Worm (Caenorhabditis elegans): ENCODE results near the gene Y76A2B.4.

ce11 chrIII:13563583-13563982, 17.0 kb upstream of the Y76A2B.4 start:
- TF ChIP-seq madf-2 (tag; optimal IDR thresholded peaks at IDR 0.05): no peak
- no peak for TF ChIP-seq ceh-6 (GFP tag; optimal IDR thresholded peaks at IDR 0.05)
- no peak for TF ChIP-seq dmd-4 (tag; optimal IDR thresholded peaks at IDR 0.05; ENCODE audit: borderline replicate concordance)
- TF ChIP-seq pqm-1 (tag; optimal IDR thresholded peaks at IDR 0.05): no peak
- TF ChIP-seq sox-4 (tag; optimal IDR thresholded peaks at IDR 0.05): no peak
- TF ChIP-seq lin-11 (tag; optimal IDR thresholded peaks at IDR 0.05): no peak
- no peak for TF ChIP-seq pros-1 (tag; optimal IDR thresholded peaks at IDR 0.05)
- no peak for TF ChIP-seq elt-4 (tag; optimal IDR thresholded peaks at IDR 0.05)
- no peak for TF ChIP-seq nhr-11 (tag; optimal IDR thresholded peaks at IDR 0.05)
- no peak for TF ChIP-seq nfya-1 (tag; optimal IDR thresholded peaks at IDR 0.05)
- no peak for TF ChIP-seq ets-4 (tag; optimal IDR thresholded peaks at IDR 0.05)
